Fruit fly (Drosophila melanogaster): Measurements from ENCODE around the gene NimB5.

dm6 chr2L:13931318-13931717 lies 38.7 kb upstream of the NimB5 start, which contains the start of gene CG42711:
- no peak for TF ChIP-seq Myc (optimal IDR thresholded peaks at IDR 0.05)
- TF ChIP-seq Sin3A (optimal IDR thresholded peaks at IDR 0.05) = no peak
- no peak for TF ChIP-seq insv (optimal IDR thresholded peaks at IDR 0.05)
- no peak for TF ChIP-seq h (optimal IDR thresholded peaks at IDR 0.05)
- TF ChIP-seq ttk (optimal IDR thresholded peaks at IDR 0.05) = no peak
- TF ChIP-seq psq (optimal IDR thresholded peaks at IDR 0.05) = no peak

Measured in Kc167 (cell line).